Fruit fly (Drosophila melanogaster) whole organism, embryonic: ENCODE data around the gene Mkk4.

Experiments used
- Bdp1 ChIP-seq: fragments of 200-800 bp; sonication (Bioruptor generic); optimal IDR thresholded peaks from 3 replicates; lab custom pipeline; 2016; ENCODE audit warnings: missing biosample characterization, missing genetic modification characterization
- CG10366 ChIP-seq: fragments of 200-800 bp; sonication (Bioruptor generic); IDR thresholded peaks from 2 replicates; pipeline ENCODE4 v1.3.6; 2022; ENCODE audit warnings: missing biosample characterization, missing genetic modification characterization
- CG10959 ChIP-seq: fragments of 200-800 bp; sonication (Bioruptor generic); IDR thresholded peaks from 2 replicates; pipeline ENCODE4 v1.3.6; 2022; ENCODE audit warnings: missing biosample characterization, missing genetic modification characterization
- CG12769 ChIP-seq: fragments of 200-800 bp; sonication (Bioruptor generic); optimal IDR thresholded peaks from 2 replicates; lab custom pipeline; 2019; ENCODE audit warnings: missing biosample characterization, mild to moderate bottlenecking, missing genetic modification characterization, moderate library complexity
- CG15514 ChIP-seq: fragments of 200-800 bp; sonication (Bioruptor generic); optimal IDR thresholded peaks from 3 replicates; lab custom pipeline; 2017; ENCODE audit warnings: missing biosample characterization, missing genetic modification characterization, mild to moderate bottlenecking, moderate library complexity, missing genetic modification reagents
- CG16813 ChIP-seq: fragments of 200-800 bp; sonication (Bioruptor generic); IDR thresholded peaks from 3 replicates; pipeline ENCODE4 v1.3.6; 2022; ENCODE audit warnings: missing biosample characterization, missing genetic modification characterization; ENCODE audit not compliant: partially characterized antibody
- CG2678 ChIP-seq: fragments of 200-800 bp; sonication (Bioruptor generic); optimal IDR thresholded peaks from 3 replicates; lab custom pipeline; 2019; ENCODE audit warnings: missing biosample characterization, mild to moderate bottlenecking, missing genetic modification characterization, moderate library complexity
- CG4328 ChIP-seq: fragments of 200-800 bp; sonication (Bioruptor generic); optimal IDR thresholded peaks from 3 replicates; lab custom pipeline; 2017; ENCODE audit warnings: missing biosample characterization, missing genetic modification reagents, missing genetic modification characterization
- CG7987 ChIP-seq: fragments of 200-800 bp; sonication (Bioruptor generic); optimal IDR thresholded peaks from 2 replicates; lab custom pipeline; 2018; ENCODE audit warnings: missing biosample characterization, mild to moderate bottlenecking, missing genetic modification characterization, moderate library complexity
- CG8290 ChIP-seq, 3 experiments: fragments of 200-800 bp; sonication (Bioruptor generic); optimal IDR thresholded peaks; 2 replicates each; lab custom pipeline; 2016 to 2019; ENCODE audit warnings: missing biosample characterization in 3 of 3, missing genetic modification characterization in 3 of 3, mild to moderate bottlenecking in 2 of 3, moderate library complexity in 1 of 3
- CG9215 ChIP-seq: fragments of 200-800 bp; sonication (Bioruptor generic); IDR thresholded peaks from 2 replicates; pipeline ENCODE4 v1.3.6; 2022; ENCODE audit warnings: missing biosample characterization, missing genetic modification characterization
- CG9876 ChIP-seq: fragments of 200-800 bp; sonication (Bioruptor generic); optimal IDR thresholded peaks from 2 replicates; lab custom pipeline; 2016; ENCODE audit warnings: missing biosample characterization, missing genetic modification characterization
- Eip74EF ChIP-seq, 2 experiments: fragments of 200-800 bp in 1 of 2; fragments of >200 bp in 1 of 2; sonication (Bioruptor generic) in 1 of 2; optimal IDR thresholded peaks; 2 replicates each; lab custom pipeline; 2017 to 2019; ENCODE audit warnings: missing biosample characterization in 2 of 2, missing genetic modification characterization in 2 of 2, mild to moderate bottlenecking in 1 of 2, moderate library complexity in 1 of 2
- HLH4C ChIP-seq: fragments of 200-800 bp; sonication (Bioruptor generic); IDR thresholded peaks from 3 replicates; pipeline ENCODE4 v1.3.6; 2022; ENCODE audit warnings: missing biosample characterization, missing genetic modification characterization; ENCODE audit not compliant: partially characterized antibody
- Hr51 ChIP-seq, 2 experiments: fragments of 200-800 bp; sonication (Bioruptor generic); optimal IDR thresholded peaks; 2 replicates in 1 of 2; 3 replicates in 1 of 2; lab custom pipeline; 2016 to 2018; ENCODE audit warnings: missing biosample characterization in 2 of 2, missing genetic modification characterization in 2 of 2, mild to moderate bottlenecking in 1 of 2, moderate library complexity in 1 of 2
- Hr78 ChIP-seq, 2 experiments: fragments of 200-800 bp in 1 of 2; fragments of >200 bp in 1 of 2; sonication (Bioruptor generic) in 1 of 2; optimal IDR thresholded peaks; 2 replicates each; lab custom pipeline; 2017 to 2019; ENCODE audit warnings: missing biosample characterization in 2 of 2, missing genetic modification characterization in 2 of 2, mild to moderate bottlenecking in 1 of 2, moderate library complexity in 1 of 2
- Max ChIP-seq: fragments of 200-800 bp; sonication (Bioruptor generic); optimal IDR thresholded peaks from 2 replicates; lab custom pipeline; 2016; ENCODE audit warnings: missing biosample characterization, mild to moderate bottlenecking, missing genetic modification characterization
- Sin3A ChIP-seq: fragments of >200 bp; optimal IDR thresholded peaks from 2 replicates; lab custom pipeline; 2018
- Sry-β ChIP-seq: fragments of 200-800 bp; sonication (Bioruptor generic); optimal IDR thresholded peaks from 2 replicates; lab custom pipeline; 2018; ENCODE audit warnings: missing biosample characterization, mild to moderate bottlenecking, missing genetic modification characterization, moderate library complexity
- Vsx1 ChIP-seq: fragments of 200-800 bp; sonication (Bioruptor generic); optimal IDR thresholded peaks from 2 replicates; lab custom pipeline; 2017; ENCODE audit warnings: missing biosample characterization, mild to moderate bottlenecking, missing genetic modification characterization, missing genetic modification reagents
- amos ChIP-seq: fragments of 200-800 bp; sonication (Bioruptor generic); IDR thresholded peaks from 2 replicates; pipeline ENCODE4 v1.3.6; 2022; ENCODE audit warnings: missing biosample characterization, missing genetic modification characterization; ENCODE audit not compliant: partially characterized antibody
- bbx ChIP-seq: fragments of 200-800 bp; sonication (Bioruptor generic); IDR thresholded peaks from 2 replicates; pipeline ENCODE4 v1.3.6; 2022; ENCODE audit warnings: missing biosample characterization, missing genetic modification characterization; ENCODE audit not compliant: partially characterized antibody
- chinmo ChIP-seq: fragments of 200-800 bp; sonication (Bioruptor generic); IDR thresholded peaks from 4 replicates; pipeline ENCODE4 v1.3.6; 2022; ENCODE audit warnings: missing biosample characterization, missing genetic modification characterization; ENCODE audit not compliant: partially characterized antibody
- crol ChIP-seq: fragments of 200-800 bp; sonication (Bioruptor generic); IDR thresholded peaks from 2 replicates; pipeline ENCODE4 v1.3.6; 2022; ENCODE audit warnings: missing biosample characterization, missing genetic modification characterization
- emc ChIP-seq: fragments of 200-800 bp; sonication (Bioruptor generic); optimal IDR thresholded peaks from 2 replicates; lab custom pipeline; 2016; ENCODE audit warnings: missing biosample characterization, missing genetic modification characterization
- exex ChIP-seq: fragments of 200-800 bp; sonication (Bioruptor generic); optimal IDR thresholded peaks from 4 replicates; lab custom pipeline; 2018; ENCODE audit warnings: missing biosample characterization, mild to moderate bottlenecking, missing genetic modification characterization, moderate library complexity
- eyg ChIP-seq: fragments of 200-800 bp; sonication (Bioruptor generic); optimal IDR thresholded peaks from 3 replicates; lab custom pipeline; 2016; ENCODE audit warnings: missing biosample characterization, missing genetic modification characterization
- gem ChIP-seq: fragments of 200-800 bp; sonication (Bioruptor generic); optimal IDR thresholded peaks from 2 replicates; lab custom pipeline; 2019; ENCODE audit warnings: missing biosample characterization, mild to moderate bottlenecking, missing genetic modification characterization, moderate library complexity
- gro ChIP-seq: fragments of 200-800 bp; sonication (Bioruptor generic); optimal IDR thresholded peaks from 2 replicates; lab custom pipeline; 2016; ENCODE audit warnings: missing biosample characterization, missing genetic modification characterization
- ham ChIP-seq: fragments of 200-800 bp; sonication (Bioruptor generic); IDR thresholded peaks from 2 replicates; pipeline ENCODE4 v1.3.6; 2022; ENCODE audit warnings: missing biosample characterization, missing genetic modification characterization
- hb ChIP-seq: fragments of 200-800 bp; sonication (Bioruptor generic); IDR thresholded peaks from 3 replicates; pipeline ENCODE4 v1.3.6; 2022; ENCODE audit warnings: missing biosample characterization, missing genetic modification characterization; ENCODE audit not compliant: partially characterized antibody
- kah ChIP-seq: fragments of 200-800 bp; sonication (Bioruptor generic); optimal IDR thresholded peaks from 2 replicates; lab custom pipeline; 2018; ENCODE audit warnings: missing biosample characterization, mild to moderate bottlenecking, missing genetic modification characterization
- lov ChIP-seq, 2 experiments: fragments of 200-800 bp in 1 of 2; fragments of >200 bp in 1 of 2; sonication (Bioruptor generic) in 1 of 2; IDR thresholded peaks in 1 of 2; optimal IDR thresholded peaks in 1 of 2; 2 replicates in 1 of 2; 3 replicates in 1 of 2; pipeline versions ENCODE4 v1.3.6 to Lab custom; 2017 to 2022; ENCODE audit warnings: missing biosample characterization in 1 of 2, missing genetic modification characterization in 1 of 2
- mirr ChIP-seq: fragments of 200-800 bp; sonication (Bioruptor generic); optimal IDR thresholded peaks from 3 replicates; lab custom pipeline; 2018; ENCODE audit warnings: missing biosample characterization, mild to moderate bottlenecking, missing genetic modification characterization
- nom ChIP-seq: fragments of 200-800 bp; sonication (Bioruptor generic); optimal IDR thresholded peaks from 2 replicates; lab custom pipeline; 2017; ENCODE audit warnings: missing biosample characterization, missing genetic modification characterization, mild to moderate bottlenecking, moderate library complexity, missing genetic modification reagents
- psq ChIP-seq: fragments of 200-800 bp; sonication (Bioruptor generic); optimal IDR thresholded peaks from 2 replicates; lab custom pipeline; 2017; ENCODE audit warnings: missing biosample characterization, missing genetic modification characterization
- sc ChIP-seq, 3 experiments: fragments of >200 bp in 2 of 3; fragments of 200-800 bp in 1 of 3; sonication (Bioruptor generic) in 1 of 3; optimal IDR thresholded peaks; 2 replicates in 2 of 3; 3 replicates in 1 of 3; lab custom pipeline; 2017; ENCODE audit warnings: mild to moderate bottlenecking in 1 of 3, missing biosample characterization in 1 of 3, missing genetic modification characterization in 1 of 3, missing genetic modification reagents in 1 of 3
- sens ChIP-seq: fragments of 200-800 bp; sonication (Bioruptor generic); peaks from one replicate; lab custom pipeline; 2016; ENCODE audit warnings: missing biosample characterization, missing genetic modification characterization
- sna ChIP-seq: fragments of 200-800 bp; sonication (Bioruptor generic); IDR thresholded peaks from 2 replicates; pipeline ENCODE4 v1.3.6; 2022; ENCODE audit warnings: missing biosample characterization, missing genetic modification characterization; ENCODE audit not compliant: partially characterized antibody
- tna ChIP-seq: fragments of 200-800 bp; sonication (Bioruptor generic); IDR thresholded peaks from 2 replicates; pipeline ENCODE4 v1.3.6; 2022; ENCODE audit warnings: missing biosample characterization, missing genetic modification characterization; ENCODE audit not compliant: partially characterized antibody
- vnd ChIP-seq: fragments of 200-800 bp; sonication (Bioruptor generic); IDR thresholded peaks from 3 replicates; pipeline ENCODE4 v1.3.6; 2022; ENCODE audit warnings: missing biosample characterization, missing genetic modification characterization; ENCODE audit not compliant: partially characterized antibody
- zen2 ChIP-seq: fragments of 200-800 bp; sonication (Bioruptor generic); IDR thresholded peaks from 3 replicates; pipeline ENCODE4 v1.3.6; 2022; ENCODE audit warnings: missing biosample characterization, missing genetic modification characterization; ENCODE audit not compliant: partially characterized antibody

Mkk4 gene

dm6 chr3R:8669029-8669707 is 18.6 kb upstream of the Mkk4 start (continued):
- TF ChIP-seq CG4328 (GFP tag; lab: Kevin White, UChicago) = peak; percentile 96
- TF ChIP-seq CG16813 (GFP tag; lab: Robert Waterston, UW) = peak; percentile 71
- TF ChIP-seq CG10959 (GFP tag; lab: Robert Waterston, UW) = peak; percentile 94
- peak; percentile 96 for TF ChIP-seq nom (GFP tag; lab: Kevin White, UChicago)
- TF ChIP-seq Max (GFP tag; lab: Kevin White, UChicago) = peak; percentile 98
- no peak for TF ChIP-seq sc (optimal IDR thresholded peaks at IDR 0.05; lab: Kevin White, UChicago)
- TF ChIP-seq sc (GFP tag; optimal IDR thresholded peaks at IDR 0.05; lab: Kevin White, UChicago) = peak; percentile 97
- peak; percentile 89 for TF ChIP-seq CG9215 (GFP tag; lab: Robert Waterston, UW)
- TF ChIP-seq CG9876 (GFP tag; lab: Kevin White, UChicago) = peak; percentile 86

dm6 chr3R:8668024-8668856 is 17.6 kb upstream of the Mkk4 start:
- TF ChIP-seq lov (optimal IDR thresholded peaks at IDR 0.05; lab: Kevin White, UChicago) = no peak
- no peak for TF ChIP-seq lov (GFP tag; IDR thresholded peaks at IDR 0.05; lab: Robert Waterston, UW)
- peak; percentile 68 for TF ChIP-seq hb
- peak; percentile 17 for TF ChIP-seq gro
- TF ChIP-seq Bdp1 (GFP tag; lab: Kevin White, UChicago) = peak; percentile 98
- peak in 1 of 2 experiments; percentile 71 for TF ChIP-seq Hr78 (GFP tag; optimal IDR thresholded peaks at IDR 0.05; lab: Kevin White, UChicago)
- no peak for TF ChIP-seq CG8290 (GFP tag; optimal IDR thresholded peaks at IDR 0.05; lab: Kevin White, UChicago)
- peak in 1 of 2 experiments; percentile 23 for TF ChIP-seq CG8290 (tag; optimal IDR thresholded peaks at IDR 0.05; lab: Kevin White, UChicago)
- no peak for TF ChIP-seq eyg (GFP tag; lab: Kevin White, UChicago)
- TF ChIP-seq psq (GFP tag; lab: Kevin White, UChicago) = no peak
- TF ChIP-seq Sin3A (lab: Kevin White, UChicago) = no peak
- peak; percentile 4 for TF ChIP-seq CG7987 (GFP tag; lab: Kevin White, UChicago)
- TF ChIP-seq Sry-β (GFP tag; lab: Kevin White, UChicago) = no peak
- peak; percentile 79 for TF ChIP-seq sens (GFP tag; lab: Kevin White, UChicago)
- TF ChIP-seq zen2 (GFP tag; lab: Robert Waterston, UW) = peak; percentile 18; the same call in 2 of the 3 replicates
- TF ChIP-seq emc = no peak
- TF ChIP-seq CG2678 = peak; percentile 16
- TF ChIP-seq Vsx1 (GFP tag; lab: Kevin White, UChicago) = no peak
- peak; percentile 44; the same call in 1 of the 2 replicates for TF ChIP-seq sna (GFP tag; lab: Robert Waterston, UW)
- peak; percentile 52; the same call in 3 of the 4 replicates for TF ChIP-seq chinmo (GFP tag; lab: Robert Waterston, UW)
- TF ChIP-seq Hr51 (GFP tag; optimal IDR thresholded peaks at IDR 0.05; lab: Kevin White, UChicago) = peak in 1 of 2 experiments; percentile 22
- peak; percentile 10 for TF ChIP-seq kah (GFP tag; lab: Kevin White, UChicago)
- TF ChIP-seq exex (tag; lab: Kevin White, UChicago) = peak; percentile 93
- no peak for TF ChIP-seq CG15514 (GFP tag; lab: Kevin White, UChicago)
- peak; percentile 77 for TF ChIP-seq mirr
- peak; percentile 35 for TF ChIP-seq vnd (GFP tag; lab: Robert Waterston, UW)
- no peak for TF ChIP-seq ham
- peak; percentile 76 for TF ChIP-seq tna
- TF ChIP-seq gem (tag; lab: Kevin White, UChicago) = peak; percentile 10
- peak in 1 of 2 experiments; percentile 6 for TF ChIP-seq Eip74EF (GFP tag; optimal IDR thresholded peaks at IDR 0.05; lab: Kevin White, UChicago)
- TF ChIP-seq amos (GFP tag; lab: Robert Waterston, UW) = peak; percentile 79
- peak; percentile 88 for TF ChIP-seq bbx
- peak; percentile 2 for TF ChIP-seq CG12769 (tag; lab: Kevin White, UChicago)
- TF ChIP-seq HLH4C (GFP tag; lab: Robert Waterston, UW) = peak; percentile 53
- TF ChIP-seq crol (GFP tag; lab: Robert Waterston, UW) = peak; percentile 75
- no peak for TF ChIP-seq CG10366 (GFP tag; lab: Robert Waterston, UW)
